Worm (Caenorhabditis elegans): Measurements from ENCODE around the gene nac-2.

ce11 chrIII:9045838-9046237 is 2.7 kb upstream of the nac-2 start, which contains the start of gene R107.2:
- TF ChIP-seq him-1 (tag; optimal IDR thresholded peaks at IDR 0.05) (no peak), W03F9.2 (tag; optimal IDR thresholded peaks at IDR 0.05) (no peak)
